Worm (Caenorhabditis elegans) whole organism, young adult: Measurements from ENCODE around the gene T28A11.13.

Experiments
- F57C9.4 ChIP-seq: sonication (generic microtip); optimal IDR thresholded peaks from 2 replicates; lab custom pipeline; 2017; ENCODE audit warnings: mild to moderate bottlenecking, missing genetic modification characterization, missing compliant biosample characterization
- T07F8.4 ChIP-seq: sonication (generic microtip); optimal IDR thresholded peaks from 2 replicates; lab custom pipeline; 2016; ENCODE audit warnings: mild to moderate bottlenecking, missing genetic modification characterization, moderate library complexity, missing compliant biosample characterization
- T26A5.8 ChIP-seq: sonication (generic microtip); optimal IDR thresholded peaks from 2 replicates; lab custom pipeline; 2016; ENCODE audit warnings: missing genetic modification characterization, missing compliant biosample characterization
- bed-2 ChIP-seq: fragments of 200-800 bp; sonication (Bioruptor generic); IDR thresholded peaks from 2 replicates; pipeline ENCODE4 v1.3.6; 2022; ENCODE audit warnings: missing genetic modification reagents, missing genetic modification characterization, missing compliant biosample characterization
- ets-4 ChIP-seq: fragments of 200-800 bp; sonication (Bioruptor generic); optimal IDR thresholded peaks from 2 replicates; lab custom pipeline; 2018; ENCODE audit warnings: mild to moderate bottlenecking, missing genetic modification characterization, missing compliant biosample characterization
- ztf-3 ChIP-seq: fragments of 200-800 bp; sonication (Bioruptor generic); optimal IDR thresholded peaks from 2 replicates; lab custom pipeline; 2018; ENCODE audit warnings: mild to moderate bottlenecking, missing genetic modification characterization, missing compliant biosample characterization

DNA sequence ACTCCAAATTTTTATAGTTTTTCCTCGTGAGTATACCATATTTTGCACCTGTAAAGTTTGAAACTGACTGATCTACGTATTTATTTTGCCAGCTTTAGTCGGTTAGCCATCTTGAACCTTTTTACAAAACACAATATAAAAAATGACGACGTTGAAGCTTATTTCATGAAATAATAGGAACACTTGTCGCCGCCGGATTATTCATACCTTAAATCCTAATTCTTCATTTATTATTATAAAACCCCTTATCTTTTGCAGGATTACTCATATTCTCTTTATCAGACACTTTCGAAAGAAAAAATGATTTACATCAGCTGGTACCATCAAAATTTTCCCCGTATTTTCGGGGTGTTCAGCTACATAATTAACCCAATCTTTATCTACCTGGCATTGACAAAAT lies 2.5 kb downstream of the T28A11.13 start, which contains the start of gene srj-8:
- no peak for TF ChIP-seq ztf-3 (GFP tag; lab: Kevin White, UChicago)
- no peak for TF ChIP-seq bed-2 (GFP tag; lab: Robert Waterston, UW)
- TF ChIP-seq ets-4, result no peak
- TF ChIP-seq T26A5.8 (tag; lab: Kevin White, UChicago), result no peak
- TF ChIP-seq T07F8.4, result no peak
- no peak for TF ChIP-seq F57C9.4 (tag; lab: Kevin White, UChicago)
